Fruit fly (Drosophila melanogaster) whole organism, wandering third instar larva: ENCODE results near the gene Sbf.
A peak's percentile ranks its signal among the peaks of the same experiment; 100 is the strongest.

Source experiments
- CrebA ChIP-seq: fragments of 200-800 bp; sonication (Bioruptor generic); optimal IDR thresholded peaks from 2 replicates; lab custom pipeline; 2016; ENCODE audit warnings: missing biosample characterization, mild to moderate bottlenecking, missing genetic modification characterization, borderline replicate concordance
- Dfd ChIP-seq: fragments of >200 bp; optimal IDR thresholded peaks from 2 replicates; lab custom pipeline; 2017; ENCODE audit warnings: missing biosample characterization, missing genetic modification characterization
- Rel ChIP-seq, 2 experiments: fragments of 200-800 bp; sonication (Bioruptor generic) in 1 of 2; optimal IDR thresholded peaks; 2 replicates in 1 of 2; 3 replicates in 1 of 2; lab custom pipeline; 2016 to 2019; ENCODE audit warnings: mild to moderate bottlenecking in 2 of 2, missing biosample characterization in 2 of 2, missing genetic modification characterization in 2 of 2, moderate library complexity in 1 of 2
- Sp1 ChIP-seq: fragments of 200-800 bp; sonication (Bioruptor generic); optimal IDR thresholded peaks from 3 replicates; lab custom pipeline; 2019; ENCODE audit warnings: missing biosample characterization, mild to moderate bottlenecking, missing genetic modification characterization, moderate library complexity
- br ChIP-seq: fragments of 200-800 bp; sonication (Bioruptor generic); optimal IDR thresholded peaks from 2 replicates; lab custom pipeline; 2016; ENCODE audit warnings: missing biosample characterization, missing genetic modification characterization
- brk ChIP-seq: fragments of 200-800 bp; sonication (Bioruptor generic); optimal IDR thresholded peaks from 2 replicates; lab custom pipeline; 2016; ENCODE audit warnings: missing biosample characterization, mild to moderate bottlenecking, missing genetic modification characterization
- foxo ChIP-seq, 2 experiments: fragments of 200-800 bp; sonication (Bioruptor generic); optimal IDR thresholded peaks; 2 replicates in 1 of 2; 3 replicates in 1 of 2; lab custom pipeline; 2016 to 2017; ENCODE audit warnings: missing biosample characterization in 2 of 2, missing genetic modification characterization in 2 of 2
- jim ChIP-seq: fragments of 175-275, 200-325 bp; sonication (Bioruptor generic); optimal IDR thresholded peaks from 2 replicates; lab custom pipeline; 2016; ENCODE audit warnings: missing biosample characterization, mild to moderate bottlenecking, missing genetic modification characterization
- tai ChIP-seq: sonication (Bioruptor generic); optimal IDR thresholded peaks from 2 replicates; lab custom pipeline; 2016; ENCODE audit warnings: missing biosample characterization, missing genetic modification characterization

dm6 chr3R:11758507-11759184, 38.1 kb downstream of the Sbf start:
- TF ChIP-seq jim (GFP tag; lab: Kevin White, UChicago) (no peak), Rel (GFP tag; optimal IDR thresholded peaks at IDR 0.05; lab: Kevin White, UChicago) (no peak), Rel (tag; optimal IDR thresholded peaks at IDR 0.05; lab: Kevin White, UChicago) (no peak), brk (GFP tag; lab: Kevin White, UChicago) (no peak), tai (peak; percentile 37), br (GFP tag; lab: Kevin White, UChicago) (no peak), Dfd (GFP tag; lab: Kevin White, UChicago) (no peak), Sp1 (GFP tag; lab: Kevin White, UChicago) (peak; percentile 48), foxo (GFP tag; optimal IDR thresholded peaks at IDR 0.05; lab: Kevin White, UChicago) (peak in 1 of 2 experiments; percentile 58), CrebA (GFP tag; lab: Kevin White, UChicago) (no peak)
